Worm (Caenorhabditis elegans) whole organism, L2 larva: ENCODE results near the gene mbr-1.
A peak's percentile ranks its signal among the peaks of the same experiment; 100 is the strongest.

Source experiments
- C34F6.9 ChIP-seq: fragments of 150-350 bp; optimal IDR thresholded peaks from 2 replicates; lab custom pipeline; 2014; ENCODE audit warnings: missing biosample characterization, missing genetic modification characterization
- F13H6.1 ChIP-seq: sonication (generic microtip); optimal IDR thresholded peaks from 2 replicates; lab custom pipeline; 2016; ENCODE audit warnings: missing genetic modification characterization, missing compliant biosample characterization
- R02D3.7 ChIP-seq: fragments of 150-350 bp; optimal IDR thresholded peaks from 2 replicates; lab custom pipeline; 2014; ENCODE audit warnings: missing biosample characterization, missing genetic modification characterization
- Y55F3AM.14 ChIP-seq: fragments of 200-800 bp; sonication (Bioruptor generic); optimal IDR thresholded peaks from 2 replicates; lab custom pipeline; 2018; ENCODE audit warnings: mild to moderate bottlenecking, missing genetic modification characterization, missing compliant biosample characterization
- ZK546.5 ChIP-seq: sonication (generic microtip); optimal IDR thresholded peaks from 2 replicates; lab custom pipeline; 2017; ENCODE audit warnings: missing biosample characterization, missing genetic modification characterization
- aly-2 ChIP-seq: fragments of 150-350 bp; optimal IDR thresholded peaks from 2 replicates; lab custom pipeline; 2014; ENCODE audit warnings: missing biosample characterization, missing genetic modification characterization
- blmp-1 ChIP-seq: sonication (generic microtip); optimal IDR thresholded peaks from 2 replicates; lab custom pipeline; 2017; ENCODE audit warnings: missing genetic modification characterization, mild to moderate bottlenecking, missing compliant biosample characterization, antibody characterized with exemption, moderate library complexity; ENCODE audit not compliant: insufficient read depth
- ceh-16 ChIP-seq: fragments of 150-350 bp; optimal IDR thresholded peaks from 2 replicates; lab custom pipeline; 2014; ENCODE audit warnings: missing biosample characterization, missing genetic modification characterization
- ceh-82 ChIP-seq: fragments of 150-350 bp; optimal IDR thresholded peaks from 2 replicates; lab custom pipeline; 2014; ENCODE audit warnings: missing biosample characterization, missing genetic modification characterization
- crh-2 ChIP-seq: sonication (generic microtip); optimal IDR thresholded peaks from 2 replicates; lab custom pipeline; 2017; ENCODE audit warnings: missing biosample characterization, missing genetic modification characterization
- dmd-4 ChIP-seq: sonication (generic microtip); optimal IDR thresholded peaks from 2 replicates; lab custom pipeline; 2017; ENCODE audit warnings: missing biosample characterization, missing genetic modification characterization
- elt-1 ChIP-seq: fragments of 150-350 bp; optimal IDR thresholded peaks from 2 replicates; lab custom pipeline; 2014; ENCODE audit warnings: missing biosample characterization, missing genetic modification characterization
- fos-1 ChIP-seq: fragments of 150-350 bp; optimal IDR thresholded peaks from 2 replicates; lab custom pipeline; 2014; ENCODE audit warnings: missing biosample characterization, missing genetic modification characterization
- gmeb-1 ChIP-seq: fragments of 150-350 bp; optimal IDR thresholded peaks from 2 replicates; lab custom pipeline; 2014; ENCODE audit warnings: missing biosample characterization, missing genetic modification characterization
- lin-13 ChIP-seq: fragments of 150-350 bp; optimal IDR thresholded peaks from 2 replicates; lab custom pipeline; 2014; ENCODE audit warnings: missing biosample characterization, missing genetic modification reagents, missing genetic modification characterization
- lin-39 ChIP-seq: fragments of 150-350 bp; optimal IDR thresholded peaks from 2 replicates; lab custom pipeline; 2014; ENCODE audit warnings: missing biosample characterization, missing genetic modification reagents, missing genetic modification characterization
- lsy-2 ChIP-seq, 2 experiments: fragments of 150-350 bp in 1 of 2; sonication (generic microtip) in 1 of 2; optimal IDR thresholded peaks; 2 replicates each; lab custom pipeline; 2014 to 2017; ENCODE audit warnings: missing biosample characterization in 2 of 2, missing genetic modification characterization in 2 of 2
- mab-5 ChIP-seq: fragments of 150-350 bp; optimal IDR thresholded peaks from 2 replicates; lab custom pipeline; 2014; ENCODE audit warnings: missing biosample characterization, missing genetic modification characterization
- mbf-1 ChIP-seq: sonication (generic microtip); optimal IDR thresholded peaks from 2 replicates; lab custom pipeline; 2017; ENCODE audit warnings: missing biosample characterization, missing genetic modification characterization
- nhr-12 ChIP-seq: fragments of 150-350 bp; optimal IDR thresholded peaks from 2 replicates; lab custom pipeline; 2014; ENCODE audit warnings: missing biosample characterization, missing genetic modification characterization
- nhr-129 ChIP-seq: fragments of 150-350 bp; optimal IDR thresholded peaks from 2 replicates; lab custom pipeline; 2014; ENCODE audit warnings: missing biosample characterization, missing genetic modification characterization
- nhr-21 ChIP-seq: fragments of 150-350 bp; optimal IDR thresholded peaks from 2 replicates; lab custom pipeline; 2014; ENCODE audit warnings: missing biosample characterization, missing genetic modification characterization
- nhr-237 ChIP-seq: fragments of 150-350 bp; optimal IDR thresholded peaks from 2 replicates; lab custom pipeline; 2014; ENCODE audit warnings: missing biosample characterization, missing genetic modification characterization
- nhr-25 ChIP-seq: fragments of 150-350 bp; sonication (generic microtip); optimal IDR thresholded peaks from 3 replicates; lab custom pipeline; 2014; ENCODE audit warnings: missing biosample characterization, missing genetic modification characterization
- nhr-77 ChIP-seq: fragments of 150-350 bp; optimal IDR thresholded peaks from 2 replicates; lab custom pipeline; 2014; ENCODE audit warnings: missing biosample characterization, missing genetic modification characterization
- sem-4 ChIP-seq: fragments of 150-350 bp; optimal IDR thresholded peaks from 2 replicates; lab custom pipeline; 2014; ENCODE audit warnings: missing biosample characterization, missing genetic modification reagents, missing genetic modification characterization
- skn-1 ChIP-seq: sonication (generic microtip); optimal IDR thresholded peaks from 2 replicates; lab custom pipeline; 2017; ENCODE audit warnings: missing biosample characterization, missing genetic modification characterization
- sma-3 ChIP-seq: sonication (generic microtip); optimal IDR thresholded peaks from 2 replicates; lab custom pipeline; 2016; ENCODE audit warnings: missing genetic modification reagents, missing genetic modification characterization, missing compliant biosample characterization
- sma-9 ChIP-seq, 2 experiments: fragments of 150-350 bp in 1 of 2; sonication (generic microtip) in 1 of 2; optimal IDR thresholded peaks; 2 replicates each; lab custom pipeline; 2014 to 2016; ENCODE audit warnings: missing genetic modification characterization in 2 of 2, mild to moderate bottlenecking in 1 of 2, missing biosample characterization in 1 of 2, missing compliant biosample characterization in 1 of 2, missing genetic modification reagents in 1 of 2, moderate library complexity in 1 of 2
- zag-1 ChIP-seq: fragments of 150-350 bp; optimal IDR thresholded peaks from 2 replicates; lab custom pipeline; 2014; ENCODE audit warnings: missing biosample characterization, missing genetic modification characterization
- ztf-1 ChIP-seq: fragments of 200-800 bp; sonication (Bioruptor generic); conservative IDR thresholded peaks from 2 replicates; pipeline ENCODE4 v1.3.6; 2022; ENCODE audit warnings: missing genetic modification characterization, missing compliant biosample characterization
- ztf-11 ChIP-seq: sonication (generic microtip); optimal IDR thresholded peaks from 2 replicates; lab custom pipeline; 2017; ENCODE audit warnings: missing biosample characterization, missing genetic modification characterization
- ztf-4 ChIP-seq: fragments of 150-350 bp; optimal IDR thresholded peaks from 2 replicates; lab custom pipeline; 2014; ENCODE audit warnings: missing biosample characterization, missing genetic modification characterization

mbr-1 gene

DNA sequence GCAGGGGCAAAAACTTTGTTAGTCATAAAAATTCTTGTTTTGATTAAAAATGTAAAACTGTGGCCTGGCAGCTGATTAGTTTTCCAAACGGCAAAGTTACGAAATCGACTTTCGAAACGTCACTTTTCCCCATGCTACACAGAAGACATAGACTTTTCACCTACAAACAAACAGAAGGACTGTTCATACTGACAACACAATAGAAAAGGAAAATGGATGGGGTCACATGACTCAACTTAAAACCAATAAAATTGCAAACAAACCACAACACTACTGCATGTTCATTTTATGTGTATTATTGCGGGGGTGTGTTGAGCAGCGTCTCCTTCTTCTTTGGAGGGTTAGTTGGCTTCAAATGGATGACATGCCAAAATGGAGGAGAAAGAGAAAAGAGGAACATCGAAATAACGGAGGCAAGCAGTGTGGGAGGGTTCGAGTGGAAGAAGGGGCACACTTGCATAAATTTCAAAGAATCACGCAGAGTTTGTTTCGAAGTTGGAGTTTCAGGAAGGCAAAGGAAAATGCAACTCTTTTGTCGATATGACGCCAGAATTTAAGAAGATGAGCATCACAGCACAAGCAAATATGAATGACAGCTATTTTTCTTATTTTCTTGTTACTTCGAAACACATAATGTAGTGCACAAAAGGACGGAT, 43.6 kb downstream of the mbr-1 start (continued):
- TF ChIP-seq ztf-11 (no peak), ZK546.5 (tag; lab: Kevin White, UChicago) (no peak), aly-2 (tag; lab: Kevin White, UChicago) (no peak)

ce11 chrX:10677552-10677951, 44.3 kb downstream of the mbr-1 start:
- TF ChIP-seq fos-1 (tag; lab: Kevin White, UChicago) = peak; percentile 52
- peak; percentile 68 for TF ChIP-seq sma-3
- TF ChIP-seq nhr-25 (tag; lab: Kevin White, UChicago) = peak; percentile 36
- peak; percentile 11 for TF ChIP-seq ztf-4
- peak; percentile 33 for TF ChIP-seq nhr-21 (tag; lab: Kevin White, UChicago)
- no peak for TF ChIP-seq lin-39 (tag; lab: Kevin White, UChicago)
- peak; percentile 63 for TF ChIP-seq sma-9 (GFP tag; optimal IDR thresholded peaks at IDR 0.05; lab: Kevin White, UChicago)
- TF ChIP-seq sma-9 (tag; optimal IDR thresholded peaks at IDR 0.05; lab: Kevin White, UChicago) = no peak
- no peak for TF ChIP-seq aly-2 (tag; lab: Kevin White, UChicago)
- TF ChIP-seq lsy-2 (tag; optimal IDR thresholded peaks at IDR 0.05; lab: Kevin White, UChicago) = peak in 1 of 2 experiments; percentile 19
- peak; percentile 26 for TF ChIP-seq gmeb-1 (tag; lab: Kevin White, UChicago)
- TF ChIP-seq crh-2 (tag; lab: Kevin White, UChicago) = peak; percentile 59
- no peak for TF ChIP-seq mab-5 (tag; lab: Kevin White, UChicago)
- peak; percentile 32 for TF ChIP-seq C34F6.9 (tag; lab: Kevin White, UChicago)
- no peak for TF ChIP-seq nhr-77 (tag; lab: Kevin White, UChicago)
- TF ChIP-seq lin-13 (GFP tag; lab: Kevin White, UChicago) = peak; percentile 63
- TF ChIP-seq nhr-129 (tag; lab: Kevin White, UChicago) = peak; percentile 71
- TF ChIP-seq dmd-4 (tag; lab: Kevin White, UChicago) = no peak
- no peak for TF ChIP-seq nhr-237 (tag; lab: Kevin White, UChicago)
- peak; percentile 70 for TF ChIP-seq ceh-16
- TF ChIP-seq F13H6.1 (tag; lab: Kevin White, UChicago) = peak; percentile 35

DNA sequence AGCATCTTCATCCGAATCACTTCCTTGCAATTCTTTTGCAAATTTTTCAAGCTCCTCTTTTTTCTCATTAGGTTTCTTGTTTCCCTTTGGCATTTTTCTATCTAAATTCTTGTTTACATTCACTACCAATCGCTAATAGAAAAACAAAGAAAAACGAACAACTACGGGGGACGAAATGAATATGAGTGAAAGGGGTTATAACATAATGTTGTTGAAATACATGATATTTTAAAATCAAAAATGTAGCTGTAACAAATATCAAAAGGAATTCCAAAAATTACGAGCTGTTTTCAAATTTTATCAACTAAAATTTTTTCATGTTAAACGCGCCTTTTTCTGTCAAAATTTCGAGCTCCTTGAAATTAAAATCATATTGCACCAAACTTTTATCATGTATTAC, 44.8 kb downstream of the mbr-1 start, which contains the start of gene F13E6.1:
Gene F13E6.1 (minus strand): TSS at position 101 of the 400 bp plus-strand sequence.
- TF ChIP-seq Y55F3AM.14 (GFP tag; lab: Kevin White, UChicago) (no peak), lin-13 (GFP tag; lab: Kevin White, UChicago) (no peak), mbf-1 (tag; lab: Kevin White, UChicago) (no peak), ztf-11 (no peak), ceh-82 (tag; lab: Kevin White, UChicago) (no peak), lin-39 (tag; lab: Kevin White, UChicago) (no peak), sem-4 (tag; lab: Kevin White, UChicago) (no peak), zag-1 (tag; lab: Kevin White, UChicago) (no peak), blmp-1 (no peak), nhr-12 (tag; lab: Kevin White, UChicago) (no peak), nhr-21 (tag; lab: Kevin White, UChicago) (no peak), sma-9 (GFP tag; optimal IDR thresholded peaks at IDR 0.05; lab: Kevin White, UChicago) (no peak), sma-9 (tag; optimal IDR thresholded peaks at IDR 0.05; lab: Kevin White, UChicago) (no peak), skn-1 (tag; lab: Kevin White, UChicago) (no peak), crh-2 (tag; lab: Kevin White, UChicago) (no peak)

DNA sequence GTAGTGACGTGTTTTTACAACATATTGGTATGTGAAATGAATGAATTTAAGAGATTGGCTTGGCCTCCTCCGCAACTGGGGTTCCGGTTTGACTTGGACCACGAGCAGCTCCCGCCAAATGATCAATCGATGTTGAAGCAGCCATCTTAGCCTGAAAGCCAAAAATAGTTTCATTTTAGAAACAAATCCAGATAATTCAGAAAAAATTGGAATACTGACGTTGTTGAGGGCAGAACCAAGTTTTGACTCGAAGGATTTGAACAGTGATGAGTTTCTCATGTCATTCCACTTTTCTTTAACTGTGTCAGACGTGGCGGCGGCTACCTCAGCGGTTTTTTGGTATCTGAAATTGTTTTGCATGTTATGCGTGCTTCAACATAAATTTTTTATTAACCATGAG, 45.9 kb downstream of the mbr-1 start:
- TF ChIP-seq nhr-21 (tag; lab: Kevin White, UChicago) = no peak
- no peak for TF ChIP-seq ztf-4
- TF ChIP-seq elt-1 (tag; lab: Kevin White, UChicago) = no peak
- TF ChIP-seq ztf-1 = no peak
- TF ChIP-seq R02D3.7 = no peak
- TF ChIP-seq Y55F3AM.14 (GFP tag; lab: Kevin White, UChicago) = no peak
- no peak for TF ChIP-seq skn-1 (tag; lab: Kevin White, UChicago)

- TF ChIP-seq Y55F3AM.14 (GFP tag; lab: Kevin White, UChicago) = no peak
- peak in 1 of 2 experiments; percentile 20 for TF ChIP-seq lsy-2 (tag; optimal IDR thresholded peaks at IDR 0.05; lab: Kevin White, UChicago)
- TF ChIP-seq R02D3.7 = no peak
- TF ChIP-seq lin-13 (GFP tag; lab: Kevin White, UChicago) = peak; percentile 14
- no peak for TF ChIP-seq gmeb-1 (tag; lab: Kevin White, UChicago)
- no peak for TF ChIP-seq nhr-25 (tag; lab: Kevin White, UChicago)
- TF ChIP-seq crh-2 (tag; lab: Kevin White, UChicago) = no peak
- no peak for TF ChIP-seq lin-39 (tag; lab: Kevin White, UChicago)
Observed at ce11 chrX:10675376-10675775, 46.5 kb downstream of the mbr-1 start.
